Fruit fly (Drosophila melanogaster) Kc167 (cell line): Measurements from ENCODE around the gene CG31286.

Experiments used
- Myc ChIP-seq: fragments of >200 bp; optimal IDR thresholded peaks from 2 replicates; lab custom pipeline; 2017; ENCODE audit warnings: missing external identifiers
- psq ChIP-seq: fragments of >200 bp; optimal IDR thresholded peaks from 2 replicates; lab custom pipeline; 2017; ENCODE audit warnings: missing external identifiers

dm6 chr3R:6629851-6630250 is 11.2 kb upstream of the CG31286 start, which contains the start of gene sunz:
- no peak for TF ChIP-seq psq (lab: Kevin White, UChicago)
- no peak for TF ChIP-seq Myc (lab: Kevin White, UChicago)
